Worm (Caenorhabditis elegans): Measurements from ENCODE around the gene Y70C5A.4.

Y70C5A.4 gene

DNA sequence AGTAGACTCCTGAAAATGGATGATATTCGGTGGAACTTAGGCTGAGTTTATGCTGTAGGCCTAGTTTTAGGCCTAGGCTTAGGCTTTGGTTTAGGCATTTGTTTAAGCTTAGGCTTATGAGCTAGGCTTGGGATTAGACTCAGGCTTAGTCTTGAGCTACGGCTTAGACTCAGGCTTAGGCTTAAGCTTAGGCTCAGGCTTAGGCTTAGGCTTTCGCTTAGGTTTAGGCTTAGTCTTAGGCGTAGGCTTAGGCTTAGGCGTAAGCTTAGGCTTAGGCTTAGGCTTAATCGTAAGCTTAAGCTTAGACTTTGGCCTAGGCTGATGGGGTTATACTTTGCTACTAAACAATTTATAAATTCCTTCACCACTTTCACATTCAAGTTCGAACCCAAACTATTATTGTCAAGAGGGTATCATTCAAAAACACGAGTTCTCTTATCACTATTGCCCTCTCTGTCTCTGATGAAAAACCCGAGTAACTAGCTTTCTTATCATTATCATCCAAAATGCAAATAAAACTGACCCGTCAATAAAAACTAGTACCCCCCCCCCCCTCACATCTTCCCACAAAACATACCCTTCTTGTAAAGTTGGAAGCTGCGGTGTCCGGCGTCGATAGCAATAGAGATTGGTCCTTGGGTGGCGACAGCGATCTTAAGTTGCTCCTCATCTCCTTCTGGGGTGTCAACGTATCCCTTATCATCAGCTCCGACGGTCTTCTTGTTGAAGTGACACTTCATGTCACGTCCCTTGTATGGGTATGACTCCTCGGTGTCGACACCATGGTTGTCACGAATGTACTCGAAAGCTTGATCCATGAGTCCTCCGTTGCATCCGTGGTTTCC is 24.4 kb upstream of the Y70C5A.4 start (continued):
- TF ChIP-seq hmg-1.2 (GFP tag; IDR thresholded peaks at IDR 0.05): 0 out of 2 replicates have a peak, but pooled peaks have one; percentile 8
- no peak for TF ChIP-seq hlh-26 (GFP tag; conservative IDR thresholded peaks at IDR 0.05)
- TF ChIP-seq let-607 (tag; optimal IDR thresholded peaks at IDR 0.05): no peak
- no peak for TF ChIP-seq nfya-1 (tag; optimal IDR thresholded peaks at IDR 0.05; ENCODE audit: borderline replicate concordance, insufficient read depth)

DNA sequence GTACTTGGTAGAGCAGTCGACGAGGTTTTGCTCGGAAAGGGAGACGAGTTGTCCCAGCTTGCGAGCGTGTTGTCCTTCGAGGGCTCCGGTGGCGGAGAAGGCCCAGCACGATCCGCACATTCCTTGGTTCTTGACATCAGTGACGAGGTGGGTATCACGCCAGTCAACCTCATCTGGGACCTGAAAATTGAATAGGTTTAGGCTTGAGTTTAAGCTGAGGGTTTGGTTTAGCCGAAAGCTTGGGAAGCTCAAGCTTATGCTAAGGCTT is 23.8 kb upstream of the Y70C5A.4 start:
- TF ChIP-seq Y67H2A.10 (GFP tag; conservative IDR thresholded peaks at IDR 0.05): no peak
- peak; percentile 26; the same call in 1 of the 2 replicates for TF ChIP-seq mcd-1 (GFP tag; IDR thresholded peaks at IDR 0.05)
- TF ChIP-seq repo-1 (tag; optimal IDR thresholded peaks at IDR 0.05): peak; percentile 38
- peak; percentile 44 for TF ChIP-seq Y95B8A.8 (GFP tag; IDR thresholded peaks at IDR 0.05)
- TF ChIP-seq zfh-2 (GFP tag; conservative IDR thresholded peaks at IDR 0.05): peak; percentile 85
- TF ChIP-seq cebp-2 (GFP tag; IDR thresholded peaks at IDR 0.05): peak; percentile 31; the same call in 1 of the 2 replicates
- TF ChIP-seq ekl-4 (GFP tag; IDR thresholded peaks at IDR 0.05): 0 out of 2 replicates have a peak, but pooled peaks have one; percentile 22
- TF ChIP-seq attf-5 (GFP tag; optimal IDR thresholded peaks at IDR 0.05): no peak
- TF ChIP-seq B0336.3 (GFP tag; IDR thresholded peaks at IDR 0.05): 0 out of 2 replicates have a peak, but pooled peaks have one; percentile 7
- no peak for TF ChIP-seq C17E4.6 (GFP tag; IDR thresholded peaks at IDR 0.05)
- TF ChIP-seq Y53G8AR.9 (GFP tag; conservative IDR thresholded peaks at IDR 0.05): 0 out of 2 replicates have a peak, but pooled peaks have one; percentile 45
- peak; percentile 27; the same call in 1 of the 2 replicates for TF ChIP-seq attf-6 (GFP tag; IDR thresholded peaks at IDR 0.05)
- TF ChIP-seq tbp1 (GFP tag; optimal IDR thresholded peaks at IDR 0.05): no peak

DNA sequence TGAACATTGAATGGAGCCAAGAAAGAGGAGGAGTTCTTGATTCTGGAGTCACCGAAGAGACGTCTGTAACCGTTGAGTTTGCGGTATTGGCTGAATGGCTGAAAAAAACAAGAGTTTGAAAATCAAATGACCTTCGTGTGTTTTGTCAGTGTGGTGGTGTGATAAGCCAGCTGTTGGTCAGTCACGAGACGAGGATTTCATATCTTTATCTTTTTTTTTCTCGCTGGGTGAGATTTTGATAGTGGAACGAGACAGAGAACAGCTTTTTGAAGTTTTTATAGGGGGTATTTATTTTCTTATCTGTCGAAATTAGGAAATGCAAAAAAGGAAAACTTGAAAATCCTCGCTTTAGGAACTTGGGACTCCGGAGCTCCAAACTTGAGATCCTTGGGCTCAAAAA is 23.0 kb upstream of the Y70C5A.4 start:
- TF ChIP-seq nhr-80 (tag; optimal IDR thresholded peaks at IDR 0.05) (peak; percentile 20), him-1 (tag; optimal IDR thresholded peaks at IDR 0.05) (no peak), pbrm-1 (GFP tag; IDR thresholded peaks at IDR 0.05) (peak; percentile 25; the same call in 1 of the 2 replicates), K11D2.4 (GFP tag; IDR thresholded peaks at IDR 0.05) (0 out of 2 replicates have a peak, but pooled peaks have one; percentile 8), F55B11.4 (tag; optimal IDR thresholded peaks at IDR 0.05; ENCODE audit: borderline replicate concordance, insufficient read depth) (no peak)

DNA sequence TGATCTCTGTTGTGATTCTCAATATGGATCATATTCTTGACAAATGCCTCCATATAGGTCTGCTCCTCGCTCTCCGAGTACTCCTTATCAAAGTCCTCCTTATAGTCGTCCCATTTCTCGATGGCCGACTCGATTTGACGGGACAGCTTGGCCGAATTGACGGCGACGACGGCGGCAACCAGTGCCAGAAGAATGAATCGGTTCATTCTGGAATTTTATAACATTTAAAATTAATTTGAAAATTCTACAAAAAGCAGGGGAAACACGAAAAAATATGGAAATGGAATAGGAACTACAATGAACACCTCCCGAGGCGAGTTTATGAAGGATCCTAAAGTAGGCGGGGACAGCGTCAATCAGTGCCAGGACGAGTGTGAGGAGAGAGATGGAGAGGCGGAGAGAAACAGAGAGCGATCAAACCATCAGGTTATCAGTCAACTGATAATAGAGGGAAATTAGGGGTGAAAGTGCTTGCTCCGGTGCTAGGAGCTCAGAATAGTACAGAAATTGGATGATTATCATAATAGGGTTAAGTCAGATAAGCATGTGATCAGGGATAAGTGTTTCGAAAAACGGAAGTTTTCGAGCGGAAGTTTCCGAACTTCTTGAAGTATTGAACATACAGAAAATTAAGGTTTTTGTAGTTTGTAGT is 22.3 kb upstream of the Y70C5A.4 start, which contains the start of gene cpl-1:
TSS of gene cpl-1 (minus strand) at position 207 of the 652 bp plus-strand sequence.
- TF ChIP-seq Y53G8AR.9 (GFP tag; conservative IDR thresholded peaks at IDR 0.05) (0 out of 2 replicates have a peak, but pooled peaks have one; percentile 11), F37B4.10 (GFP tag; IDR thresholded peaks at IDR 0.05) (no peak), tbx-9 (tag; optimal IDR thresholded peaks at IDR 0.05; ENCODE audit: borderline replicate concordance) (no peak), Y79H2A.3 (GFP tag; conservative IDR thresholded peaks at IDR 0.05) (no peak), sdz-38 (tag; optimal IDR thresholded peaks at IDR 0.05) (peak; percentile 47), madf-10 (tag; optimal IDR thresholded peaks at IDR 0.05) (peak; percentile 29), zfh-2 (GFP tag; conservative IDR thresholded peaks at IDR 0.05) (peak; percentile 69), ama-1 (optimal IDR thresholded peaks at IDR 0.05) (peak; percentile 63), ama-1 (GFP tag; optimal IDR thresholded peaks at IDR 0.05) (no peak), F49E8.2 (tag; optimal IDR thresholded peaks at IDR 0.05; ENCODE audit: insufficient read depth) (no peak), tbp1 (GFP tag; optimal IDR thresholded peaks at IDR 0.05) (peak; percentile 28), nhr-80 (tag; optimal IDR thresholded peaks at IDR 0.05) (peak; percentile 74), sptf-2 (GFP tag; optimal IDR thresholded peaks at IDR 0.05) (no peak), F52B5.7 (tag; optimal IDR thresholded peaks at IDR 0.05) (peak; percentile 2), F39B2.1 (GFP tag; IDR thresholded peaks at IDR 0.05) (no peak), attf-5 (GFP tag; optimal IDR thresholded peaks at IDR 0.05) (peak; percentile 3), efl-1 (GFP tag; optimal IDR thresholded peaks at IDR 0.05) (no peak), cebp-1 (GFP tag; IDR thresholded peaks at IDR 0.05) (no peak), cebp-1 (tag; optimal IDR thresholded peaks at IDR 0.05) (peak; percentile 32), T07F8.4 (tag; optimal IDR thresholded peaks at IDR 0.05) (no peak), F57A8.1 (GFP tag; optimal IDR thresholded peaks at IDR 0.05) (no peak), madf-3 (GFP tag; IDR thresholded peaks at IDR 0.05) (no peak), D2030.7 (GFP tag; IDR thresholded peaks at IDR 0.05) (no peak), him-1 (tag; optimal IDR thresholded peaks at IDR 0.05) (no peak), F33H1.4 (GFP tag; IDR thresholded peaks at IDR 0.05) (no peak)
